Fruit fly (Drosophila melanogaster): ENCODE data around the gene CG14540.

Gene CG14540

dm6 chr3R:25968486-25968885 lies 9.4 kb downstream of the CG14540 start (continued):
- TF ChIP-seq pb (GFP tag; optimal IDR thresholded peaks at IDR 0.05) (no peak), Fer2 (tag; optimal IDR thresholded peaks at IDR 0.05) (no peak), CG10979 (tag; optimal IDR thresholded peaks at IDR 0.05) (no peak), Dek (tag; optimal IDR thresholded peaks at IDR 0.05) (no peak), CG30403 (GFP tag; optimal IDR thresholded peaks at IDR 0.05) (no peak), eyg (GFP tag; optimal IDR thresholded peaks at IDR 0.05) (no peak), CG31224 (GFP tag; IDR thresholded peaks at IDR 0.05) (peak; percentile 41; the same call in 1 of the 2 replicates), CG3407 (GFP tag; optimal IDR thresholded peaks at IDR 0.05) (no peak), ac (GFP tag; optimal IDR thresholded peaks at IDR 0.05) (no peak), ind (GFP tag; optimal IDR thresholded peaks at IDR 0.05) (peak; percentile 6), prd (optimal IDR thresholded peaks at IDR 0.05) (no peak), prd (GFP tag; IDR thresholded peaks at IDR 0.05) (peak; percentile 43; the same call in 2 of the 3 replicates), CG15696 (tag; optimal IDR thresholded peaks at IDR 0.05) (no peak), sna (GFP tag; IDR thresholded peaks at IDR 0.05; ENCODE audit: partially characterized antibody) (no peak), wdn (GFP tag; IDR thresholded peaks at IDR 0.05) (peak; percentile 30; the same call in 1 of the 2 replicates), CG2199 (GFP tag; IDR thresholded peaks at IDR 0.05) (no peak), CG3838 (GFP tag; optimal IDR thresholded peaks at IDR 0.05) (no peak), BtbVII (GFP tag; optimal IDR thresholded peaks at IDR 0.05) (peak; percentile 23), HmgD (GFP tag; optimal IDR thresholded peaks at IDR 0.05) (no peak), CG7372 (GFP tag; IDR thresholded peaks at IDR 0.05) (peak; percentile 31; the same call in 1 of the 2 replicates), lmd (GFP tag; IDR thresholded peaks at IDR 0.05) (peak; percentile 20; the same call in 1 of the 2 replicates), Lpt (GFP tag; optimal IDR thresholded peaks at IDR 0.05) (no peak), ERR (GFP tag; optimal IDR thresholded peaks at IDR 0.05) (no peak), CG4820 (GFP tag; optimal IDR thresholded peaks at IDR 0.05) (no peak), rib (GFP tag; IDR thresholded peaks at IDR 0.05) (no peak), CG7271 (tag; optimal IDR thresholded peaks at IDR 0.05) (no peak), bbx (GFP tag; IDR thresholded peaks at IDR 0.05; ENCODE audit: partially characterized antibody) (no peak), CG5245 (GFP tag; optimal IDR thresholded peaks at IDR 0.05) (no peak), ken (GFP tag; IDR thresholded peaks at IDR 0.05) (no peak), PHDP (tag; optimal IDR thresholded peaks at IDR 0.05) (no peak), dan (GFP tag; IDR thresholded peaks at IDR 0.05) (no peak), wor (GFP tag; IDR thresholded peaks at IDR 0.05) (no peak), corto (GFP tag; optimal IDR thresholded peaks at IDR 0.05) (no peak), hkb (optimal IDR thresholded peaks at IDR 0.05) (no peak), hkb (GFP tag; IDR thresholded peaks at IDR 0.05) (peak; percentile 52), HmgZ (tag; optimal IDR thresholded peaks at IDR 0.05) (no peak), abd-A (tag; optimal IDR thresholded peaks at IDR 0.05) (no peak), CkIIα-i1 (GFP tag; IDR thresholded peaks at IDR 0.05) (no peak), CoRest (tag; optimal IDR thresholded peaks at IDR 0.05) (peak; percentile 2), CG13424 (tag; optimal IDR thresholded peaks at IDR 0.05) (no peak), lola (GFP tag; optimal IDR thresholded peaks at IDR 0.05) (no peak), CG31441 (GFP tag; IDR thresholded peaks at IDR 0.05) (no peak), row (GFP tag; IDR thresholded peaks at IDR 0.05) (peak; percentile 73), CG3995 (GFP tag; optimal IDR thresholded peaks at IDR 0.05) (no peak), CG6813 (GFP tag; optimal IDR thresholded peaks at IDR 0.05) (peak; percentile 34), CG4707 (GFP tag; optimal IDR thresholded peaks at IDR 0.05) (no peak), pan (optimal IDR thresholded peaks at IDR 0.05) (no peak), pan (GFP tag; optimal IDR thresholded peaks at IDR 0.05 in 1 of 2, IDR thresholded peaks at IDR 0.05 in 1 of 2) (no peak), caup (GFP tag; optimal IDR thresholded peaks at IDR 0.05; ENCODE audit: severe bottlenecking) (peak; percentile 49), CG32772 (GFP tag; IDR thresholded peaks at IDR 0.05) (no peak), stc (GFP tag; IDR thresholded peaks at IDR 0.05) (0 out of 2 replicates have a peak, but pooled peaks have one; percentile 16), CG30020 (tag; optimal IDR thresholded peaks at IDR 0.05) (no peak)
